Worm (Caenorhabditis elegans): ENCODE results near the gene D1025.10.

- TF ChIP-seq lin-39 (tag; optimal IDR thresholded peaks at IDR 0.05) = no peak
- TF ChIP-seq lin-13 (GFP tag; optimal IDR thresholded peaks at IDR 0.05) = no peak
- no peak for TF ChIP-seq snpc-4 (tag; optimal IDR thresholded peaks at IDR 0.05)
- TF ChIP-seq nhr-11 (tag; optimal IDR thresholded peaks at IDR 0.05) = no peak
- no peak for TF ChIP-seq ces-1 (GFP tag; optimal IDR thresholded peaks at IDR 0.05)
- no peak for TF ChIP-seq alr-1 (tag; optimal IDR thresholded peaks at IDR 0.05; ENCODE audit: borderline replicate concordance)
- TF ChIP-seq ztf-11 (tag; optimal IDR thresholded peaks at IDR 0.05) = no peak
- peak in 1 of 2 experiments; percentile 4 for TF ChIP-seq lin-35 (GFP tag; optimal IDR thresholded peaks at IDR 0.05)
These were observed 44.8 kb downstream of the D1025.10 start for ce11 chrX:14561416-14561973.
